Worm (Caenorhabditis elegans) whole organism, mixed stage, embryonic: ENCODE results near the gene nos-3.

Source experiments
- bed-3 ChIP-seq: fragments of 200-800 bp; sonication (Bioruptor generic); optimal IDR thresholded peaks from 3 replicates; lab custom pipeline; 2018; ENCODE audit warnings: mild to moderate bottlenecking, missing genetic modification characterization, moderate library complexity, missing compliant biosample characterization
- elt-1 ChIP-seq: sonication (generic microtip); optimal IDR thresholded peaks from 2 replicates; lab custom pipeline; 2017; ENCODE audit warnings: missing genetic modification characterization, mild to moderate bottlenecking, missing compliant biosample characterization, antibody characterized with exemption, moderate library complexity, borderline replicate concordance; ENCODE audit not compliant: insufficient read depth
- lin-13 ChIP-seq: fragments of 150-350 bp; optimal IDR thresholded peaks from 2 replicates; lab custom pipeline; 2014; ENCODE audit warnings: missing biosample characterization, missing genetic modification characterization
- lin-32 ChIP-seq: fragments of 200-800 bp; sonication (Bioruptor generic); optimal IDR thresholded peaks from 2 replicates; lab custom pipeline; 2018; ENCODE audit warnings: mild to moderate bottlenecking, missing genetic modification characterization, missing compliant biosample characterization
- mep-1 ChIP-seq: fragments of 150-350 bp; optimal IDR thresholded peaks from 2 replicates; lab custom pipeline; 2017; ENCODE audit warnings: missing biosample characterization, missing genetic modification reagents, missing genetic modification characterization, inconsistent platforms
- nhr-2 ChIP-seq: fragments of 150-350 bp; optimal IDR thresholded peaks from 2 replicates; lab custom pipeline; 2014; ENCODE audit warnings: missing biosample characterization, missing genetic modification characterization
- nhr-237 ChIP-seq: fragments of 150-350 bp; optimal IDR thresholded peaks from 2 replicates; lab custom pipeline; 2014; ENCODE audit warnings: missing biosample characterization, missing genetic modification characterization
- nhr-76 ChIP-seq: sonication (generic microtip); optimal IDR thresholded peaks from 2 replicates; lab custom pipeline; 2017; ENCODE audit warnings: missing biosample characterization, missing genetic modification characterization
- snpc-4 ChIP-seq: fragments of 150-350 bp; optimal IDR thresholded peaks from 2 replicates; lab custom pipeline; 2014; ENCODE audit warnings: missing biosample characterization, missing genetic modification characterization
- unc-62 ChIP-seq: fragments of 150-350 bp; optimal IDR thresholded peaks from 2 replicates; lab custom pipeline; 2014; ENCODE audit warnings: missing biosample characterization, missing genetic modification reagents, missing genetic modification characterization

ce11 chrII:9786215-9786614 lies 40.1 kb downstream of the nos-3 start:
- TF ChIP-seq snpc-4 (tag; lab: Kevin White, UChicago) = no peak
- no peak for TF ChIP-seq elt-1
- no peak for TF ChIP-seq unc-62 (GFP tag; lab: Kevin White, UChicago)
- TF ChIP-seq lin-32 = no peak
- no peak for TF ChIP-seq nhr-237 (tag; lab: Kevin White, UChicago)
- TF ChIP-seq mep-1 = no peak
- no peak for TF ChIP-seq lin-13 (tag; lab: Kevin White, UChicago)
- TF ChIP-seq nhr-2 (tag; lab: Kevin White, UChicago) = no peak
- TF ChIP-seq bed-3 (GFP tag; lab: Kevin White, UChicago) = no peak
- no peak for TF ChIP-seq nhr-76 (tag; lab: Kevin White, UChicago)
